Worm (Caenorhabditis elegans): ENCODE results near the gene cyp-35B2.

- no peak for TF ChIP-seq med-1 (GFP tag; optimal IDR thresholded peaks at IDR 0.05; ENCODE audit: insufficient read depth)
- no peak for TF ChIP-seq ref-1 (GFP tag; conservative IDR thresholded peaks at IDR 0.05)
- no peak for TF ChIP-seq flt-1 (GFP tag; IDR thresholded peaks at IDR 0.05)
- TF ChIP-seq cog-1 (tag; optimal IDR thresholded peaks at IDR 0.05): no peak
- TF ChIP-seq ztf-29 (GFP tag; IDR thresholded peaks at IDR 0.05): no peak
Observed at ce11 chrV:3896018-3896417, 45.9 kb upstream of the cyp-35B2 start.
